Fruit fly (Drosophila melanogaster) whole organism, embryonic: Measurements from ENCODE around the gene htt.

ENCODE experiments used
- ATbp ChIP-seq: fragments of 200-800 bp; sonication (Bioruptor generic); optimal IDR thresholded peaks from 2 replicates; lab custom pipeline; 2017; ENCODE audit warnings: missing biosample characterization, mild to moderate bottlenecking, missing genetic modification characterization, missing genetic modification reagents
- Asciz ChIP-seq: fragments of 200-800 bp; sonication (Bioruptor generic); optimal IDR thresholded peaks from 2 replicates; lab custom pipeline; 2017; ENCODE audit warnings: missing biosample characterization, mild to moderate bottlenecking, missing genetic modification characterization, missing genetic modification reagents
- Blimp-1 ChIP-seq: fragments of 200-800 bp; sonication (Bioruptor generic); optimal IDR thresholded peaks from 3 replicates; lab custom pipeline; 2018; ENCODE audit warnings: missing biosample characterization, missing genetic modification characterization, mild to moderate bottlenecking, moderate library complexity, missing genetic modification reagents
- BtbVII ChIP-seq: fragments of 200-800 bp; sonication (Bioruptor generic); optimal IDR thresholded peaks from 3 replicates; lab custom pipeline; 2017; ENCODE audit warnings: missing biosample characterization, mild to moderate bottlenecking, missing genetic modification characterization
- CG10462 ChIP-seq: fragments of 200-800 bp; sonication (Bioruptor generic); optimal IDR thresholded peaks from 2 replicates; lab custom pipeline; 2016; ENCODE audit warnings: missing biosample characterization, missing genetic modification characterization
- CG10543 ChIP-seq: fragments of 200-800 bp; sonication (Bioruptor generic); optimal IDR thresholded peaks from 3 replicates; lab custom pipeline; 2017; ENCODE audit warnings: missing biosample characterization, mild to moderate bottlenecking, missing genetic modification characterization, moderate library complexity
- CG11093 ChIP-seq: fragments of 200-800 bp; sonication (Bioruptor generic); IDR thresholded peaks from 3 replicates; pipeline ENCODE4 v1.3.6; 2022; ENCODE audit warnings: missing biosample characterization, missing genetic modification characterization
- CG11456 ChIP-seq: fragments of 200-800 bp; sonication (Bioruptor generic); IDR thresholded peaks from 3 replicates; pipeline ENCODE4 v1.3.6; 2022; ENCODE audit warnings: missing biosample characterization, missing genetic modification characterization
- CG14667 ChIP-seq: fragments of 200-800 bp; sonication (Bioruptor generic); IDR thresholded peaks from 2 replicates; pipeline ENCODE4 v1.3.6; 2022; ENCODE audit warnings: missing biosample characterization, missing genetic modification characterization
- CG15269 ChIP-seq: fragments of 200-800 bp; sonication (Bioruptor generic); optimal IDR thresholded peaks from 2 replicates; lab custom pipeline; 2018; ENCODE audit warnings: missing biosample characterization, mild to moderate bottlenecking, missing genetic modification characterization, moderate library complexity
- CG17328 ChIP-seq: fragments of 200-800 bp; sonication (Bioruptor generic); IDR thresholded peaks from 2 replicates; pipeline ENCODE4 v1.3.6; 2022; ENCODE audit warnings: missing biosample characterization, missing genetic modification characterization
- CG17359 ChIP-seq: fragments of 200-800 bp; sonication (Bioruptor generic); optimal IDR thresholded peaks from 3 replicates; lab custom pipeline; 2018; ENCODE audit warnings: missing biosample characterization, mild to moderate bottlenecking, missing genetic modification characterization, moderate library complexity
- CG2678 ChIP-seq: fragments of 200-800 bp; sonication (Bioruptor generic); optimal IDR thresholded peaks from 3 replicates; lab custom pipeline; 2019; ENCODE audit warnings: missing biosample characterization, mild to moderate bottlenecking, missing genetic modification characterization, moderate library complexity
- CG3163 ChIP-seq: fragments of 200-800 bp; sonication (Bioruptor generic); optimal IDR thresholded peaks from 3 replicates; lab custom pipeline; 2016; ENCODE audit warnings: missing biosample characterization, missing genetic modification characterization
- CG4854 ChIP-seq: fragments of 200-800 bp; sonication (Bioruptor generic); optimal IDR thresholded peaks from 2 replicates; lab custom pipeline; 2016; ENCODE audit warnings: missing biosample characterization, missing genetic modification characterization, inconsistent platforms
- CG5180 ChIP-seq: fragments of 200-800 bp; sonication (Bioruptor generic); optimal IDR thresholded peaks from 3 replicates; lab custom pipeline; 2017; ENCODE audit warnings: missing biosample characterization, missing genetic modification characterization, mild to moderate bottlenecking, moderate library complexity, missing genetic modification reagents
- CG6683 ChIP-seq: fragments of 200-800 bp; sonication (Bioruptor generic); optimal IDR thresholded peaks from 2 replicates; lab custom pipeline; 2017; ENCODE audit warnings: missing biosample characterization, mild to moderate bottlenecking, missing genetic modification characterization, missing genetic modification reagents
- CG6765 ChIP-seq: fragments of 200-800 bp; sonication (Bioruptor generic); optimal IDR thresholded peaks from 3 replicates; lab custom pipeline; 2017; ENCODE audit warnings: missing biosample characterization, mild to moderate bottlenecking, missing genetic modification characterization
- Deaf1 ChIP-seq: fragments of 200-800 bp; optimal IDR thresholded peaks from 3 replicates; lab custom pipeline; 2019; ENCODE audit warnings: missing biosample characterization, mild to moderate bottlenecking, missing genetic modification characterization, moderate library complexity
- Dek ChIP-seq: fragments of 200-800 bp; sonication (Bioruptor generic); optimal IDR thresholded peaks from 3 replicates; lab custom pipeline; 2019; ENCODE audit warnings: missing biosample characterization, mild to moderate bottlenecking, missing genetic modification characterization, moderate library complexity
- Ets65A ChIP-seq: fragments of 200-800 bp; sonication (Bioruptor generic); peaks from one replicate; lab custom pipeline; 2016; ENCODE audit warnings: missing biosample characterization, missing genetic modification characterization
- H15 ChIP-seq: fragments of 200-800 bp; sonication (Bioruptor generic); IDR thresholded peaks from 3 replicates; pipeline ENCODE4 v1.3.6; 2022; ENCODE audit warnings: missing biosample characterization, missing genetic modification characterization
- Jarid2 ChIP-seq: fragments of 200-800 bp; sonication (Bioruptor generic); optimal IDR thresholded peaks from 3 replicates; lab custom pipeline; 2017; ENCODE audit warnings: mild to moderate bottlenecking, missing biosample characterization, missing genetic modification reagents, missing genetic modification characterization
- MBD-R2 ChIP-seq: fragments of 200-800 bp; sonication (Bioruptor generic); IDR thresholded peaks from 2 replicates; pipeline ENCODE4 v1.3.6; 2022; ENCODE audit warnings: missing biosample characterization, missing genetic modification characterization
- MESR4 ChIP-seq: fragments of 200-800 bp; sonication (Bioruptor generic); optimal IDR thresholded peaks from 2 replicates; lab custom pipeline; 2018; ENCODE audit warnings: missing biosample characterization, mild to moderate bottlenecking, missing genetic modification characterization, moderate library complexity
- Max ChIP-seq: fragments of 200-800 bp; sonication (Bioruptor generic); optimal IDR thresholded peaks from 2 replicates; lab custom pipeline; 2016; ENCODE audit warnings: missing biosample characterization, mild to moderate bottlenecking, missing genetic modification characterization
- Meics ChIP-seq: fragments of 200-800 bp; sonication (Bioruptor generic); optimal IDR thresholded peaks from 2 replicates; lab custom pipeline; 2017; ENCODE audit warnings: missing biosample characterization, mild to moderate bottlenecking, missing genetic modification characterization
- Mrtf ChIP-seq: fragments of 200-800 bp; sonication (Bioruptor generic); IDR thresholded peaks from 3 replicates; pipeline ENCODE4 v1.3.6; 2022; ENCODE audit warnings: missing biosample characterization, missing genetic modification characterization
- Sox100B ChIP-seq: fragments of 200-800 bp; sonication (Bioruptor generic); optimal IDR thresholded peaks from 3 replicates; lab custom pipeline; 2018; ENCODE audit warnings: missing biosample characterization, mild to moderate bottlenecking, missing genetic modification characterization
- Trl ChIP-seq, 3 experiments: fragments of >200 bp in 2 of 3; fragments of 200-800 bp in 1 of 3; sonication (Bioruptor generic) in 1 of 3; optimal IDR thresholded peaks; 2 replicates in 1 of 3; 3 replicates in 2 of 3; lab custom pipeline; 2016 to 2017; ENCODE audit warnings: missing biosample characterization in 1 of 3, missing genetic modification characterization in 1 of 3
- Xbp1 ChIP-seq: fragments of 200-800 bp; sonication (Bioruptor generic); optimal IDR thresholded peaks from 3 replicates; lab custom pipeline; 2016; ENCODE audit warnings: missing biosample characterization, mild to moderate bottlenecking, missing genetic modification characterization
- az2 ChIP-seq: fragments of 200-800 bp; sonication (Bioruptor generic); optimal IDR thresholded peaks from 3 replicates; lab custom pipeline; 2016; ENCODE audit warnings: missing biosample characterization, missing genetic modification characterization
- chinmo ChIP-seq: fragments of 200-800 bp; sonication (Bioruptor generic); IDR thresholded peaks from 4 replicates; pipeline ENCODE4 v1.3.6; 2022; ENCODE audit warnings: missing biosample characterization, missing genetic modification characterization; ENCODE audit not compliant: partially characterized antibody
- ci ChIP-seq: fragments of 200-800 bp; sonication (Bioruptor generic); IDR thresholded peaks from 3 replicates; pipeline ENCODE4 v1.3.6; 2022; ENCODE audit warnings: missing biosample characterization, missing genetic modification characterization
- dmrt99B ChIP-seq: fragments of 200-800 bp; sonication (Bioruptor generic); optimal IDR thresholded peaks from 2 replicates; lab custom pipeline; 2018; ENCODE audit warnings: missing biosample characterization, mild to moderate bottlenecking, missing genetic modification characterization, moderate library complexity
- ems ChIP-seq: fragments of 200-800 bp; sonication (Bioruptor generic); optimal IDR thresholded peaks from 3 replicates; lab custom pipeline; 2016; ENCODE audit warnings: missing biosample characterization, missing genetic modification characterization
- en ChIP-seq: fragments of 200-800 bp; sonication (Bioruptor generic); optimal IDR thresholded peaks from 2 replicates; lab custom pipeline; 2016; ENCODE audit warnings: missing biosample characterization, missing genetic modification characterization
- fd102C ChIP-seq: fragments of 200-800 bp; sonication (Bioruptor generic); optimal IDR thresholded peaks from 2 replicates; lab custom pipeline; 2018; ENCODE audit warnings: missing biosample characterization, mild to moderate bottlenecking, missing genetic modification characterization, moderate library complexity
- fu2 ChIP-seq: fragments of 200-800 bp; sonication (Bioruptor generic); optimal IDR thresholded peaks from 2 replicates; lab custom pipeline; 2016; ENCODE audit warnings: missing biosample characterization, missing genetic modification characterization
- gt ChIP-seq: fragments of 200-800 bp; sonication (Bioruptor generic); IDR thresholded peaks from 2 replicates; pipeline ENCODE4 v1.3.6; 2022; ENCODE audit warnings: missing biosample characterization, missing genetic modification characterization
- ham ChIP-seq: fragments of 200-800 bp; sonication (Bioruptor generic); IDR thresholded peaks from 2 replicates; pipeline ENCODE4 v1.3.6; 2022; ENCODE audit warnings: missing biosample characterization, missing genetic modification characterization
- hb ChIP-seq: fragments of 200-800 bp; sonication (Bioruptor generic); IDR thresholded peaks from 3 replicates; pipeline ENCODE4 v1.3.6; 2022; ENCODE audit warnings: missing biosample characterization, missing genetic modification characterization; ENCODE audit not compliant: partially characterized antibody
- ind ChIP-seq: fragments of 200-800 bp; sonication (Bioruptor generic); optimal IDR thresholded peaks from 3 replicates; lab custom pipeline; 2016; ENCODE audit warnings: missing biosample characterization, missing genetic modification characterization
- nerfin-1 ChIP-seq: fragments of 200-800 bp; sonication (Bioruptor generic); optimal IDR thresholded peaks from 3 replicates; lab custom pipeline; 2019; ENCODE audit warnings: missing biosample characterization, mild to moderate bottlenecking, missing genetic modification characterization, moderate library complexity
- oc ChIP-seq: fragments of 200-800 bp; sonication (Bioruptor generic); optimal IDR thresholded peaks from 2 replicates; lab custom pipeline; 2018; ENCODE audit warnings: missing biosample characterization, mild to moderate bottlenecking, missing genetic modification characterization, moderate library complexity
- shn ChIP-seq: fragments of 200-800 bp; sonication (Bioruptor generic); optimal IDR thresholded peaks from 3 replicates; lab custom pipeline; 2016; ENCODE audit warnings: missing biosample characterization, missing genetic modification characterization
- sim ChIP-seq: fragments of 200-800 bp; sonication (Bioruptor generic); IDR thresholded peaks from 2 replicates; pipeline ENCODE4 v1.3.6; 2022; ENCODE audit warnings: missing biosample characterization, missing genetic modification characterization
- stwl ChIP-seq: fragments of 200-800 bp; sonication (Bioruptor generic); optimal IDR thresholded peaks from 3 replicates; lab custom pipeline; 2018; ENCODE audit warnings: missing biosample characterization, mild to moderate bottlenecking, missing genetic modification characterization, moderate library complexity
- vvl ChIP-seq: fragments of 200-800 bp; sonication (Bioruptor generic); IDR thresholded peaks from 2 replicates; pipeline ENCODE4 v1.3.6; 2022; ENCODE audit warnings: missing biosample characterization, missing genetic modification characterization
- wek ChIP-seq: fragments of 200-800 bp; sonication (Bioruptor generic); optimal IDR thresholded peaks from 3 replicates; lab custom pipeline; 2018; ENCODE audit warnings: missing biosample characterization, mild to moderate bottlenecking, missing genetic modification characterization, moderate library complexity

Gene htt

dm6 chr3R:28674788-28675187 lies 21.3 kb upstream of the htt start, which contains the start of gene snu (continued):
- no peak for TF ChIP-seq vvl (GFP tag; lab: Robert Waterston, UW)
- peak; percentile 54 for TF ChIP-seq Jarid2 (GFP tag; lab: Kevin White, UChicago)
- no peak for TF ChIP-seq MBD-R2 (GFP tag; lab: Robert Waterston, UW)
- peak; percentile 17 for TF ChIP-seq CG2678
- TF ChIP-seq nerfin-1 (tag; lab: Kevin White, UChicago): no peak
- no peak for TF ChIP-seq H15 (GFP tag; lab: Robert Waterston, UW)
- TF ChIP-seq Mrtf (GFP tag; lab: Robert Waterston, UW): 0 out of 3 replicates have a peak, but pooled peaks have one; percentile 28
- no peak for TF ChIP-seq en (GFP tag; lab: Kevin White, UChicago)
- TF ChIP-seq shn (GFP tag; lab: Kevin White, UChicago): no peak
- TF ChIP-seq ci: peak; percentile 44; the same call in 1 of the 3 replicates
- TF ChIP-seq hb (GFP tag; lab: Robert Waterston, UW): no peak
- TF ChIP-seq CG6765 (GFP tag; lab: Kevin White, UChicago): no peak
- peak; percentile 54 to 62 for TF ChIP-seq Trl (optimal IDR thresholded peaks at IDR 0.05; lab: Kevin White, UChicago)
- TF ChIP-seq Trl (GFP tag; optimal IDR thresholded peaks at IDR 0.05; lab: Kevin White, UChicago): no peak
- peak; percentile 3 for TF ChIP-seq CG17359 (tag; lab: Kevin White, UChicago)
- peak; percentile 49 for TF ChIP-seq CG5180 (GFP tag; lab: Kevin White, UChicago)
- TF ChIP-seq CG10543 (GFP tag; lab: Kevin White, UChicago): no peak
- TF ChIP-seq CG17328 (GFP tag; lab: Robert Waterston, UW): no peak
- peak; percentile 43 for TF ChIP-seq Blimp-1
- peak; percentile 60 for TF ChIP-seq Deaf1 (tag; lab: Kevin White, UChicago)
- TF ChIP-seq ATbp (GFP tag; lab: Kevin White, UChicago): peak; percentile 12
- TF ChIP-seq ham (GFP tag; lab: Robert Waterston, UW): no peak
- peak; percentile 20 for TF ChIP-seq CG3163
- TF ChIP-seq CG14667 (GFP tag; lab: Robert Waterston, UW): no peak
- no peak for TF ChIP-seq gt (GFP tag; lab: Robert Waterston, UW)
- TF ChIP-seq chinmo (GFP tag; lab: Robert Waterston, UW): 0 out of 4 replicates have a peak, but pooled peaks have one; percentile 65
- no peak for TF ChIP-seq CG10462
- TF ChIP-seq dmrt99B (tag; lab: Kevin White, UChicago): peak; percentile 15
- no peak for TF ChIP-seq Sox100B (GFP tag; lab: Kevin White, UChicago)
- TF ChIP-seq Max (GFP tag; lab: Kevin White, UChicago): no peak
- TF ChIP-seq az2: no peak
- TF ChIP-seq Asciz (GFP tag; lab: Kevin White, UChicago): peak; percentile 51
- TF ChIP-seq fd102C (GFP tag; lab: Kevin White, UChicago): no peak
- TF ChIP-seq CG15269 (tag; lab: Kevin White, UChicago): peak; percentile 4
- no peak for TF ChIP-seq Meics (GFP tag; lab: Kevin White, UChicago)
- no peak for TF ChIP-seq stwl
- no peak for TF ChIP-seq oc (tag; lab: Kevin White, UChicago)
- TF ChIP-seq wek (GFP tag; lab: Kevin White, UChicago): peak; percentile 14
- TF ChIP-seq CG11093 (GFP tag; lab: Robert Waterston, UW): no peak

dm6 chr3R:28676870-28677526 lies 19.0 kb upstream of the htt start:
- TF ChIP-seq CG11456 (GFP tag; lab: Robert Waterston, UW) (peak; percentile 79), BtbVII (GFP tag; lab: Kevin White, UChicago) (peak; percentile 14), fu2 (GFP tag; lab: Kevin White, UChicago) (no peak), ems (GFP tag; lab: Kevin White, UChicago) (peak; percentile 1), CG6683 (GFP tag; lab: Kevin White, UChicago) (no peak), Dek (tag; lab: Kevin White, UChicago) (peak; percentile 52), CG10462 (no peak), CG4854 (GFP tag; lab: Kevin White, UChicago) (peak; percentile 6), Ets65A (GFP tag; lab: Kevin White, UChicago) (peak; percentile 90), ind (peak; percentile 68), Xbp1 (GFP tag; lab: Kevin White, UChicago) (peak; percentile 66), Deaf1 (tag; lab: Kevin White, UChicago) (peak; percentile 28), MESR4 (GFP tag; lab: Kevin White, UChicago) (no peak), sim (GFP tag; lab: Robert Waterston, UW) (no peak)
